ENCODE assay signal across 1 fruit fly cellular context in genomic region chr3L:6262644-6263404, dm6.
TF ChIP-seq lines count a peak whose summit lies in the region.

TSS of gene Ldh (minus strand) at chr3L:6262694.

TF ChIP-seq in whole organism, embryonic, 481 proteins besides CTCF, POLR2A, EP300 and RAD21 (continued from another document):
- TF ChIP-seq org-1 (GFP tag; optimal IDR thresholded peaks at IDR 0.05; lab: Kevin White, UChicago): peak; percentile 95
- peak; percentile 78 for TF ChIP-seq NK7.1 (GFP tag; optimal IDR thresholded peaks at IDR 0.05; lab: Kevin White, UChicago)
- TF ChIP-seq BtbVII (GFP tag; optimal IDR thresholded peaks at IDR 0.05; lab: Kevin White, UChicago): peak; percentile 95
- TF ChIP-seq emc (GFP tag; optimal IDR thresholded peaks at IDR 0.05; lab: Kevin White, UChicago): peak; percentile 50
- peak in 1 of 3 experiments; percentile 98 for TF ChIP-seq lola (GFP tag; optimal IDR thresholded peaks at IDR 0.05; lab: Kevin White, UChicago)
- peak; percentile 92 for TF ChIP-seq CG32532 (GFP tag; IDR thresholded peaks at IDR 0.05; lab: Robert Waterston, UW)
- peak; percentile 71 for TF ChIP-seq CG31365 (tag; optimal IDR thresholded peaks at IDR 0.05; lab: Kevin White, UChicago)
- peak; percentile 76 for TF ChIP-seq kni (GFP tag; optimal IDR thresholded peaks at IDR 0.05; lab: Kevin White, UChicago)
- no peak for TF ChIP-seq Scr (GFP tag; IDR thresholded peaks at IDR 0.05; lab: Robert Waterston, UW; ENCODE audit: partially characterized antibody)
- TF ChIP-seq CG8944 (GFP tag; optimal IDR thresholded peaks at IDR 0.05; lab: Kevin White, UChicago): peak; percentile 50
- no peak for TF ChIP-seq Doc3 (GFP tag; IDR thresholded peaks at IDR 0.05; lab: Robert Waterston, UW; ENCODE audit: partially characterized antibody)
- TF ChIP-seq aop (GFP tag; IDR thresholded peaks at IDR 0.05; lab: Robert Waterston, UW): no peak
- TF ChIP-seq CG2129 (GFP tag; IDR thresholded peaks at IDR 0.05; lab: Robert Waterston, UW; ENCODE audit: partially characterized antibody): no peak
- TF ChIP-seq croc (GFP tag; conservative IDR thresholded peaks at IDR 0.05; lab: Robert Waterston, UW): peak; percentile 91
- peak; percentile 93 for TF ChIP-seq ind (GFP tag; optimal IDR thresholded peaks at IDR 0.05; lab: Kevin White, UChicago)
- TF ChIP-seq Mes4 (GFP tag; optimal IDR thresholded peaks at IDR 0.05; lab: Kevin White, UChicago): peak; percentile 76
- TF ChIP-seq CG1647 (GFP tag; optimal IDR thresholded peaks at IDR 0.05; lab: Kevin White, UChicago): peak; percentile 84
- peak; percentile 15 for TF ChIP-seq gro (GFP tag; optimal IDR thresholded peaks at IDR 0.05; lab: Kevin White, UChicago)
- no peak for TF ChIP-seq sc (optimal IDR thresholded peaks at IDR 0.05; lab: Kevin White, UChicago)
- TF ChIP-seq sc (GFP tag; optimal IDR thresholded peaks at IDR 0.05; lab: Kevin White, UChicago): peak; percentile 93
- no peak for TF ChIP-seq zen2 (GFP tag; IDR thresholded peaks at IDR 0.05; lab: Robert Waterston, UW; ENCODE audit: partially characterized antibody)
- TF ChIP-seq CG6765 (GFP tag; optimal IDR thresholded peaks at IDR 0.05; lab: Kevin White, UChicago): peak; percentile 87
- peak; percentile 93 for TF ChIP-seq CG3281 (GFP tag; optimal IDR thresholded peaks at IDR 0.05; lab: Kevin White, UChicago)
- TF ChIP-seq CG9215 (GFP tag; IDR thresholded peaks at IDR 0.05; lab: Robert Waterston, UW): peak; percentile 91
- TF ChIP-seq Abd-B (GFP tag; optimal IDR thresholded peaks at IDR 0.05; lab: Kevin White, UChicago): peak; percentile 94
- peak; percentile 93 for TF ChIP-seq tin (GFP tag; optimal IDR thresholded peaks at IDR 0.05; lab: Kevin White, UChicago)
- TF ChIP-seq cg (GFP tag; optimal IDR thresholded peaks at IDR 0.05; lab: Kevin White, UChicago): no peak
- peak; percentile 98 for TF ChIP-seq nmo (GFP tag; optimal IDR thresholded peaks at IDR 0.05; lab: Kevin White, UChicago)
- TF ChIP-seq dysf (GFP tag; IDR thresholded peaks at IDR 0.05; lab: Robert Waterston, UW): peak; percentile 96
- TF ChIP-seq CG11723 (GFP tag; optimal IDR thresholded peaks at IDR 0.05; lab: Kevin White, UChicago): peak; percentile 92
- peak; percentile 87 for TF ChIP-seq CG10959 (GFP tag; IDR thresholded peaks at IDR 0.05; lab: Robert Waterston, UW)
- peak; percentile 83 for TF ChIP-seq CG12744 (GFP tag; optimal IDR thresholded peaks at IDR 0.05; lab: Kevin White, UChicago)
- TF ChIP-seq ttk (GFP tag; IDR thresholded peaks at IDR 0.05; lab: Robert Waterston, UW): peak; percentile 90
- TF ChIP-seq z (GFP tag; IDR thresholded peaks at IDR 0.05; lab: Robert Waterston, UW): no peak
- TF ChIP-seq Bteb2 (GFP tag; optimal IDR thresholded peaks at IDR 0.05; lab: Kevin White, UChicago): peak; percentile 89
- peak; percentile 82 for TF ChIP-seq CG4730 (GFP tag; IDR thresholded peaks at IDR 0.05; lab: Robert Waterston, UW)
- TF ChIP-seq CG32767 (GFP tag; IDR thresholded peaks at IDR 0.05; lab: Robert Waterston, UW): peak; percentile 95
- peak; percentile 90 for TF ChIP-seq klu (GFP tag; IDR thresholded peaks at IDR 0.05; lab: Robert Waterston, UW)
- TF ChIP-seq btn (GFP tag; optimal IDR thresholded peaks at IDR 0.05; lab: Kevin White, UChicago): no peak
- TF ChIP-seq Aef1 (GFP tag; IDR thresholded peaks at IDR 0.05; lab: Robert Waterston, UW): peak; percentile 87
- TF ChIP-seq Taf1 (GFP tag; IDR thresholded peaks at IDR 0.05; lab: Robert Waterston, UW): peak; percentile 76
- TF ChIP-seq CG4617 (GFP tag; optimal IDR thresholded peaks at IDR 0.05; lab: Kevin White, UChicago; ENCODE audit: borderline replicate concordance): peak; percentile 83
- peak; percentile 95 for TF ChIP-seq Meics (GFP tag; optimal IDR thresholded peaks at IDR 0.05; lab: Kevin White, UChicago)
- peak; percentile 72; the same call in 2 of the 3 replicates for TF ChIP-seq gce (GFP tag; IDR thresholded peaks at IDR 0.05; lab: Robert Waterston, UW)
- TF ChIP-seq Hand (GFP tag; optimal IDR thresholded peaks at IDR 0.05; lab: Kevin White, UChicago): peak; percentile 95
- peak; percentile 88 for TF ChIP-seq CG14050 (GFP tag; IDR thresholded peaks at IDR 0.05; lab: Robert Waterston, UW)
- TF ChIP-seq Dll (GFP tag; IDR thresholded peaks at IDR 0.05; lab: Robert Waterston, UW; ENCODE audit: partially characterized antibody): no peak
- peak; percentile 76 for TF ChIP-seq CG10274 (GFP tag; optimal IDR thresholded peaks at IDR 0.05; lab: Kevin White, UChicago)
- peak; percentile 87 to 95 for TF ChIP-seq dpn (GFP tag; optimal IDR thresholded peaks at IDR 0.05; lab: Kevin White, UChicago)
- peak; percentile 69 for TF ChIP-seq Gug (GFP tag; IDR thresholded peaks at IDR 0.05; lab: Robert Waterston, UW)
- peak; percentile 89 for TF ChIP-seq ci (GFP tag; IDR thresholded peaks at IDR 0.05; lab: Robert Waterston, UW)
- peak; percentile 50 for TF ChIP-seq Dip3 (GFP tag; optimal IDR thresholded peaks at IDR 0.05; lab: Kevin White, UChicago)
- TF ChIP-seq ase (GFP tag; IDR thresholded peaks at IDR 0.05; lab: Robert Waterston, UW): peak; percentile 81
- peak; percentile 92 for TF ChIP-seq Drgx (GFP tag; IDR thresholded peaks at IDR 0.05; lab: Robert Waterston, UW)
- peak; percentile 87 for TF ChIP-seq CG13624 (GFP tag; optimal IDR thresholded peaks at IDR 0.05; lab: Kevin White, UChicago)
- peak; percentile 89 for TF ChIP-seq wor (GFP tag; IDR thresholded peaks at IDR 0.05; lab: Robert Waterston, UW)
- no peak for TF ChIP-seq pita (GFP tag; optimal IDR thresholded peaks at IDR 0.05; lab: Kevin White, UChicago)
- peak; percentile 63; the same call in 1 of the 2 replicates for TF ChIP-seq rib (GFP tag; IDR thresholded peaks at IDR 0.05; lab: Robert Waterston, UW)
- peak; percentile 97 for TF ChIP-seq CG33557 (GFP tag; optimal IDR thresholded peaks at IDR 0.05; lab: Kevin White, UChicago)
- no peak for TF ChIP-seq CkIIα-i1 (GFP tag; IDR thresholded peaks at IDR 0.05; lab: Robert Waterston, UW)
- peak; percentile 85 for TF ChIP-seq CG11093 (GFP tag; IDR thresholded peaks at IDR 0.05; lab: Robert Waterston, UW)
- peak; percentile 92 for TF ChIP-seq Med (GFP tag; lab: Kevin White, UChicago)
- TF ChIP-seq HLH54F (GFP tag; optimal IDR thresholded peaks at IDR 0.05; lab: Kevin White, UChicago): peak; percentile 86
- peak; percentile 98 for TF ChIP-seq CG7839 (tag; optimal IDR thresholded peaks at IDR 0.05; lab: Kevin White, UChicago)
- peak; percentile 93 for TF ChIP-seq CG9817 (tag; optimal IDR thresholded peaks at IDR 0.05; lab: Kevin White, UChicago)
- peak; percentile 90 for TF ChIP-seq CG10431 (GFP tag; optimal IDR thresholded peaks at IDR 0.05; lab: Kevin White, UChicago)
- peak; percentile 79 to 88 for TF ChIP-seq chif (GFP tag; optimal IDR thresholded peaks at IDR 0.05; lab: Kevin White, UChicago)
- TF ChIP-seq CG6654 (GFP tag; optimal IDR thresholded peaks at IDR 0.05; lab: Kevin White, UChicago): peak; percentile 76
- peak; percentile 81 for TF ChIP-seq Oaz (GFP tag; IDR thresholded peaks at IDR 0.05; lab: Robert Waterston, UW)
- peak; percentile 56; the same call in 1 of the 2 replicates for TF ChIP-seq MBD-R2 (GFP tag; IDR thresholded peaks at IDR 0.05; lab: Robert Waterston, UW)
- TF ChIP-seq CG14667 (GFP tag; IDR thresholded peaks at IDR 0.05; lab: Robert Waterston, UW): peak; percentile 87
- TF ChIP-seq CG6689 (GFP tag; IDR thresholded peaks at IDR 0.05; lab: Robert Waterston, UW): peak; percentile 95
- peak; percentile 43 for TF ChIP-seq da (GFP tag; optimal IDR thresholded peaks at IDR 0.05; lab: Kevin White, UChicago)
- TF ChIP-seq Mad (GFP tag; optimal IDR thresholded peaks at IDR 0.05; lab: Kevin White, UChicago): peak; percentile 86
- TF ChIP-seq Ravus (GFP tag; IDR thresholded peaks at IDR 0.05; lab: Robert Waterston, UW): peak; percentile 64
- TF ChIP-seq CG18619 (GFP tag; optimal IDR thresholded peaks at IDR 0.05; lab: Kevin White, UChicago): peak; percentile 96
- TF ChIP-seq cas (GFP tag; IDR thresholded peaks at IDR 0.05; lab: Robert Waterston, UW): peak; percentile 71
- peak; percentile 92 for TF ChIP-seq CG4820 (GFP tag; optimal IDR thresholded peaks at IDR 0.05; lab: Kevin White, UChicago)
- TF ChIP-seq sqz (GFP tag; optimal IDR thresholded peaks at IDR 0.05; lab: Kevin White, UChicago): peak; percentile 94
- peak; percentile 96 for TF ChIP-seq CG10209 (GFP tag; optimal IDR thresholded peaks at IDR 0.05; lab: Kevin White, UChicago)
- TF ChIP-seq al (GFP tag; IDR thresholded peaks at IDR 0.05; lab: Robert Waterston, UW): peak; percentile 88
- TF ChIP-seq Atf-2 (GFP tag; optimal IDR thresholded peaks at IDR 0.05; lab: Kevin White, UChicago): peak; percentile 72
- peak; percentile 86 for TF ChIP-seq Ada2b (GFP tag; IDR thresholded peaks at IDR 0.05; lab: Robert Waterston, UW)
- TF ChIP-seq CG9876 (GFP tag; optimal IDR thresholded peaks at IDR 0.05; lab: Kevin White, UChicago): no peak
- TF ChIP-seq H2.0 (GFP tag; IDR thresholded peaks at IDR 0.05; lab: Robert Waterston, UW): peak; percentile 90
- TF ChIP-seq CG17359 (tag; optimal IDR thresholded peaks at IDR 0.05; lab: Kevin White, UChicago): peak; percentile 93
- peak; percentile 88 for TF ChIP-seq CG1603 (tag; optimal IDR thresholded peaks at IDR 0.05; lab: Kevin White, UChicago)
- TF ChIP-seq CG1233 (GFP tag; optimal IDR thresholded peaks at IDR 0.05; lab: Kevin White, UChicago): peak; percentile 97
- TF ChIP-seq Sry-β (GFP tag; optimal IDR thresholded peaks at IDR 0.05; lab: Kevin White, UChicago): peak; percentile 56
- TF ChIP-seq CG6813 (GFP tag; optimal IDR thresholded peaks at IDR 0.05; lab: Kevin White, UChicago): peak; percentile 95
- peak; percentile 81 for TF ChIP-seq chm (GFP tag; IDR thresholded peaks at IDR 0.05; lab: Robert Waterston, UW)
- peak; percentile 92 for TF ChIP-seq CG7372 (GFP tag; IDR thresholded peaks at IDR 0.05; lab: Robert Waterston, UW)
- TF ChIP-seq CG15601 (tag; optimal IDR thresholded peaks at IDR 0.05; lab: Kevin White, UChicago): peak; percentile 96
- no peak for TF ChIP-seq hbn (GFP tag; IDR thresholded peaks at IDR 0.05; lab: Robert Waterston, UW; ENCODE audit: partially characterized antibody)
- 0 out of 2 replicates have a peak, but pooled peaks have one; percentile 11 for TF ChIP-seq crol (GFP tag; IDR thresholded peaks at IDR 0.05; lab: Robert Waterston, UW)
- peak; percentile 95 for TF ChIP-seq lmd (GFP tag; IDR thresholded peaks at IDR 0.05; lab: Robert Waterston, UW)
- TF ChIP-seq Optix (GFP tag; IDR thresholded peaks at IDR 0.05; lab: Robert Waterston, UW): peak; percentile 45; the same call in 1 of the 3 replicates
- peak; percentile 95 for TF ChIP-seq CG10267 (tag; optimal IDR thresholded peaks at IDR 0.05; lab: Kevin White, UChicago)
- peak; percentile 85 for TF ChIP-seq Jarid2 (GFP tag; optimal IDR thresholded peaks at IDR 0.05; lab: Kevin White, UChicago)
- peak; percentile 81 for TF ChIP-seq Nf-YA (GFP tag; IDR thresholded peaks at IDR 0.05; lab: Robert Waterston, UW)
- TF ChIP-seq dm (GFP tag; optimal IDR thresholded peaks at IDR 0.05; lab: Kevin White, UChicago): peak; percentile 55
- TF ChIP-seq CG4424 (GFP tag; optimal IDR thresholded peaks at IDR 0.05; lab: Kevin White, UChicago): peak; percentile 94
- peak; percentile 89 for TF ChIP-seq CG12071 (GFP tag; optimal IDR thresholded peaks at IDR 0.05; lab: Kevin White, UChicago)
- peak; percentile 95 for TF ChIP-seq CG13296 (GFP tag; optimal IDR thresholded peaks at IDR 0.05; lab: Kevin White, UChicago)
- peak; percentile 95 for TF ChIP-seq Xbp1 (GFP tag; optimal IDR thresholded peaks at IDR 0.05; lab: Kevin White, UChicago)
- peak; percentile 78 for TF ChIP-seq schlank (tag; optimal IDR thresholded peaks at IDR 0.05; lab: Kevin White, UChicago)
- peak; percentile 92 for TF ChIP-seq CG13894 (tag; optimal IDR thresholded peaks at IDR 0.05; lab: Kevin White, UChicago)
- peak; percentile 95 for TF ChIP-seq fd96Cb (tag; optimal IDR thresholded peaks at IDR 0.05; lab: Kevin White, UChicago)
- peak; percentile 61 for TF ChIP-seq CG17186 (GFP tag; optimal IDR thresholded peaks at IDR 0.05; lab: Kevin White, UChicago)
- TF ChIP-seq CG7745 (tag; optimal IDR thresholded peaks at IDR 0.05; lab: Kevin White, UChicago): no peak
- TF ChIP-seq Blimp-1 (GFP tag; optimal IDR thresholded peaks at IDR 0.05; lab: Kevin White, UChicago): peak; percentile 93
- peak; percentile 93 for TF ChIP-seq lbe (GFP tag; optimal IDR thresholded peaks at IDR 0.05; lab: Kevin White, UChicago)
- peak; percentile 90 for TF ChIP-seq so (GFP tag; IDR thresholded peaks at IDR 0.05; lab: Robert Waterston, UW)
- TF ChIP-seq Ptx1 (GFP tag; IDR thresholded peaks at IDR 0.05; lab: Robert Waterston, UW): peak; percentile 93
- peak; percentile 81 for TF ChIP-seq CG2116 (GFP tag; optimal IDR thresholded peaks at IDR 0.05; lab: Kevin White, UChicago)
